Worm (Caenorhabditis elegans): ENCODE data around the gene che-11.

che-11 gene

ce11 chrV:12154554-12154953 is 4.0 kb upstream of the che-11 start, which contains the start of gene C27A7.9:
Gene C27A7.9, minus strand, starts transcription at chrV:12154654.
- TF ChIP-seq syd-9 (tag; optimal IDR thresholded peaks at IDR 0.05) (no peak), hlh-13 (GFP tag; optimal IDR thresholded peaks at IDR 0.05) (no peak), ztf-16 (tag; optimal IDR thresholded peaks at IDR 0.05) (no peak), unc-86 (tag; optimal IDR thresholded peaks at IDR 0.05) (no peak), madf-2 (tag; optimal IDR thresholded peaks at IDR 0.05) (no peak), ceh-22 (tag; optimal IDR thresholded peaks at IDR 0.05) (no peak), sox-4 (tag; optimal IDR thresholded peaks at IDR 0.05) (no peak), ceh-24 (tag; optimal IDR thresholded peaks at IDR 0.05) (no peak), eyg-1 (tag; optimal IDR thresholded peaks at IDR 0.05) (no peak), ttx-3 (tag; optimal IDR thresholded peaks at IDR 0.05) (no peak), nhr-11 (tag; optimal IDR thresholded peaks at IDR 0.05) (no peak)

ce11 chrV:12153784-12154183 is 3.3 kb upstream of the che-11 start:
- TF ChIP-seq pha-2 (tag; optimal IDR thresholded peaks at IDR 0.05) (no peak), mec-3 (tag; optimal IDR thresholded peaks at IDR 0.05; ENCODE audit: borderline replicate concordance) (no peak), unc-42 (tag; optimal IDR thresholded peaks at IDR 0.05) (no peak), pat-9 (tag; optimal IDR thresholded peaks at IDR 0.05) (no peak), K09A11.1 (tag; optimal IDR thresholded peaks at IDR 0.05; ENCODE audit: insufficient read depth) (no peak), ceh-45 (GFP tag; IDR thresholded peaks at IDR 0.05) (no peak), dve-1 (tag; optimal IDR thresholded peaks at IDR 0.05) (no peak), ztf-16 (tag; optimal IDR thresholded peaks at IDR 0.05) (no peak), hlh-13 (GFP tag; optimal IDR thresholded peaks at IDR 0.05) (no peak), ceh-31 (tag; optimal IDR thresholded peaks at IDR 0.05) (no peak), Y22D7AL.16 (tag; optimal IDR thresholded peaks at IDR 0.05) (no peak), ets-4 (tag; optimal IDR thresholded peaks at IDR 0.05) (no peak), ceh-48 (tag; optimal IDR thresholded peaks at IDR 0.05) (no peak), ceh-30 (tag; optimal IDR thresholded peaks at IDR 0.05) (no peak), gmeb-2 (tag; optimal IDR thresholded peaks at IDR 0.05) (no peak), eyg-1 (tag; optimal IDR thresholded peaks at IDR 0.05) (no peak), C08G9.2 (tag; optimal IDR thresholded peaks at IDR 0.05) (no peak), ceh-22 (tag; optimal IDR thresholded peaks at IDR 0.05) (no peak), C38D4.7 (GFP tag; optimal IDR thresholded peaks at IDR 0.05) (no peak), sdc-2 (tag; optimal IDR thresholded peaks at IDR 0.05) (no peak)

ce11 chrV:12152857-12153256 is 2.4 kb upstream of the che-11 start, which contains the start of gene C27A7.8:
Gene C27A7.8, plus strand, starts transcription at chrV:12153157.
- TF ChIP-seq ceh-19 (GFP tag; optimal IDR thresholded peaks at IDR 0.05) (no peak), ama-1 (optimal IDR thresholded peaks at IDR 0.05) (no peak), odd-2 (tag; optimal IDR thresholded peaks at IDR 0.05) (no peak), dmd-4 (tag; optimal IDR thresholded peaks at IDR 0.05; ENCODE audit: borderline replicate concordance) (no peak), sdc-2 (tag; optimal IDR thresholded peaks at IDR 0.05) (no peak), elt-4 (tag; optimal IDR thresholded peaks at IDR 0.05) (no peak), pag-3 (tag; optimal IDR thresholded peaks at IDR 0.05; ENCODE audit: borderline replicate concordance) (no peak), pax-1 (tag; optimal IDR thresholded peaks at IDR 0.05) (no peak), madf-2 (tag; optimal IDR thresholded peaks at IDR 0.05) (no peak)

ce11 chrV:12140625-12141024 is 9.9 kb downstream of the che-11 start, which contains the start of gene C27A7.3:
Gene C27A7.3, plus strand, starts transcription at chrV:12140925.
- TF ChIP-seq ceh-34 (tag; optimal IDR thresholded peaks at IDR 0.05) (no peak), ama-1 (optimal IDR thresholded peaks at IDR 0.05) (no peak), ceh-24 (tag; optimal IDR thresholded peaks at IDR 0.05) (no peak), pax-1 (tag; optimal IDR thresholded peaks at IDR 0.05) (no peak), ceh-45 (GFP tag; IDR thresholded peaks at IDR 0.05) (no peak), K09A11.1 (tag; optimal IDR thresholded peaks at IDR 0.05; ENCODE audit: insufficient read depth) (no peak), T23F11.4 (GFP tag; optimal IDR thresholded peaks at IDR 0.05) (no peak), che-1 (tag; optimal IDR thresholded peaks at IDR 0.05) (no peak), ceh-48 (tag; optimal IDR thresholded peaks at IDR 0.05) (no peak), sdc-2 (tag; optimal IDR thresholded peaks at IDR 0.05) (no peak)

Data from whole organism, late embryonic.